Fruit fly (Drosophila melanogaster): ENCODE results near the gene tow.
A peak's percentile ranks its signal among the peaks of the same experiment; 100 is the strongest.

The tow gene

DNA sequence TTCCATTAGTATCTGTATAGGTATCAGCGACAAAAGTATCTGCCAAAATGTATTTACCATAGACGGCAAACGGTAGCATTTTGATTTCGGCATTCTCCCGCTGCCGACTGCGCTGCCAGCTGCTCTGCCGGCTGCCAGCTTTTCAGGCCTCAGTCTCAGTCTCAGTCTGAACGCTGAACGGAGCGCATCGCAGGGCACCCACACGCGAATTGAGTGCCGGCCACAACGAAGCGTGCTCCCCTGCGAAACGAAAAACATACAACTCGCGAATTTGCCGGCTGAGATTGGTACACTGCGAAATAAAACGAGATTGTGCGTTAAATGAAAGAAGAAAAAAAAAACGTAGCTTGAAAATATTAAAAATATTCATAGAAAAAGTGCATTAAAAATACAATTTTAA lies 56.0 kb downstream of the tow start, which contains the start of gene Mp (continued):
- no peak for TF ChIP-seq usp (GFP tag; optimal IDR thresholded peaks at IDR 0.05)
- peak; percentile 32; the same call in 1 of the 2 replicates for TF ChIP-seq Atf6 (GFP tag; IDR thresholded peaks at IDR 0.05)
- TF ChIP-seq Spps (tag; optimal IDR thresholded peaks at IDR 0.05) = no peak
- no peak for TF ChIP-seq Pdp1 (GFP tag; optimal IDR thresholded peaks at IDR 0.05)
- no peak for TF ChIP-seq Usf (GFP tag; optimal IDR thresholded peaks at IDR 0.05)
- TF ChIP-seq unc-4 (GFP tag; IDR thresholded peaks at IDR 0.05; ENCODE audit: partially characterized antibody) = no peak
- TF ChIP-seq hkb (optimal IDR thresholded peaks at IDR 0.05) = no peak
- TF ChIP-seq hkb (GFP tag; IDR thresholded peaks at IDR 0.05) = 0 out of 2 replicates have a peak, but pooled peaks have one; percentile 38
- no peak for TF ChIP-seq CG2678 (tag; optimal IDR thresholded peaks at IDR 0.05)
- no peak for TF ChIP-seq disco-r (GFP tag; optimal IDR thresholded peaks at IDR 0.05)
- no peak for TF ChIP-seq Poxn (GFP tag; IDR thresholded peaks at IDR 0.05)
